Fruit fly (Drosophila melanogaster) whole organism, adult: ENCODE results near the gene bi.

Source experiments
- CG11617 ChIP-seq: fragments of 200-800 bp; sonication (Bioruptor generic); optimal IDR thresholded peaks from 2 replicates; lab custom pipeline; 2017; ENCODE audit warnings: mild to moderate bottlenecking, missing biosample characterization, missing genetic modification reagents, missing genetic modification characterization
- CG12768 ChIP-seq: fragments of 200-800 bp; sonication (Bioruptor generic); optimal IDR thresholded peaks from 2 replicates; lab custom pipeline; 2017; ENCODE audit warnings: missing biosample characterization, missing genetic modification characterization, mild to moderate bottlenecking, moderate library complexity, missing genetic modification reagents
- CG14711 ChIP-seq: fragments of 200-800 bp; sonication (Bioruptor generic); optimal IDR thresholded peaks from 2 replicates; lab custom pipeline; 2018; ENCODE audit warnings: missing biosample characterization, mild to moderate bottlenecking, missing genetic modification characterization, moderate library complexity
- CG1620 ChIP-seq: fragments of 200-800 bp; sonication (Bioruptor generic); optimal IDR thresholded peaks from 2 replicates; lab custom pipeline; 2016; ENCODE audit warnings: missing biosample characterization, missing genetic modification characterization
- CG33017 ChIP-seq: fragments of 200-800 bp; sonication (Bioruptor generic); optimal IDR thresholded peaks from 2 replicates; lab custom pipeline; 2018; ENCODE audit warnings: missing biosample characterization, mild to moderate bottlenecking, missing genetic modification characterization, moderate library complexity
- CG5204 ChIP-seq: fragments of 200-800 bp; sonication (Bioruptor generic); optimal IDR thresholded peaks from 2 replicates; lab custom pipeline; 2016; ENCODE audit warnings: missing biosample characterization, missing genetic modification characterization
- CG7045 ChIP-seq: fragments of 200-800 bp; sonication (Bioruptor generic); optimal IDR thresholded peaks from 2 replicates; lab custom pipeline; 2017; ENCODE audit warnings: missing biosample characterization, mild to moderate bottlenecking, missing genetic modification characterization
- CG7101 ChIP-seq: fragments of 200-800 bp; sonication (Bioruptor generic); optimal IDR thresholded peaks from 2 replicates; lab custom pipeline; 2018; ENCODE audit warnings: missing biosample characterization, mild to moderate bottlenecking, missing genetic modification characterization, moderate library complexity
- Clk ChIP-seq: fragments of 200-800 bp; sonication (Bioruptor generic); optimal IDR thresholded peaks from 2 replicates; lab custom pipeline; 2017; ENCODE audit warnings: missing biosample characterization, missing genetic modification characterization
- Crg-1 ChIP-seq: fragments of 200-800 bp; sonication (Bioruptor generic); optimal IDR thresholded peaks from 2 replicates; lab custom pipeline; 2016; ENCODE audit warnings: missing biosample characterization, missing genetic modification characterization
- Hr96 ChIP-seq: fragments of 200-800 bp; sonication (Bioruptor generic); optimal IDR thresholded peaks from 2 replicates; lab custom pipeline; 2016; ENCODE audit warnings: missing biosample characterization, missing genetic modification characterization
- Mnt ChIP-seq: fragments of 200-800 bp; sonication (Bioruptor generic); optimal IDR thresholded peaks from 2 replicates; lab custom pipeline; 2016; ENCODE audit warnings: missing biosample characterization, mild to moderate bottlenecking, missing genetic modification characterization
- bab1 ChIP-seq: fragments of 200-800 bp; sonication (Bioruptor generic); optimal IDR thresholded peaks from 3 replicates; lab custom pipeline; 2019; ENCODE audit warnings: missing biosample characterization, mild to moderate bottlenecking, missing genetic modification characterization, moderate library complexity
- cic ChIP-seq: fragments of 200-800 bp; sonication (Bioruptor generic); optimal IDR thresholded peaks from 2 replicates; lab custom pipeline; 2017; ENCODE audit warnings: missing biosample characterization, mild to moderate bottlenecking, missing genetic modification characterization, moderate library complexity
- cnc ChIP-seq, 2 experiments: fragments of >200 bp; optimal IDR thresholded peaks; 2 replicates each; lab custom pipeline; 2017
- kay ChIP-seq: fragments of 200-800 bp; sonication (Bioruptor generic); peaks from one replicate; lab custom pipeline; 2016; ENCODE audit warnings: missing biosample characterization, missing genetic modification characterization, borderline replicate concordance
- ovo ChIP-seq: fragments of 200-800 bp; sonication (Bioruptor generic); optimal IDR thresholded peaks from 2 replicates; lab custom pipeline; 2016; ENCODE audit warnings: missing biosample characterization, missing genetic modification characterization
- pad ChIP-seq: fragments of 200-800 bp; sonication (Bioruptor generic); optimal IDR thresholded peaks from 3 replicates; lab custom pipeline; 2017; ENCODE audit warnings: missing biosample characterization, missing genetic modification characterization, mild to moderate bottlenecking, moderate library complexity, missing genetic modification reagents
- tj ChIP-seq: fragments of 200-800 bp; sonication (Bioruptor generic); optimal IDR thresholded peaks from 3 replicates; lab custom pipeline; 2017; ENCODE audit warnings: missing biosample characterization, mild to moderate bottlenecking, missing genetic modification characterization, moderate library complexity
- toe ChIP-seq: fragments of 200-800 bp; sonication (Bioruptor generic); optimal IDR thresholded peaks from 2 replicates; lab custom pipeline; 2016; ENCODE audit warnings: missing biosample characterization, missing genetic modification characterization

Gene bi

DNA sequence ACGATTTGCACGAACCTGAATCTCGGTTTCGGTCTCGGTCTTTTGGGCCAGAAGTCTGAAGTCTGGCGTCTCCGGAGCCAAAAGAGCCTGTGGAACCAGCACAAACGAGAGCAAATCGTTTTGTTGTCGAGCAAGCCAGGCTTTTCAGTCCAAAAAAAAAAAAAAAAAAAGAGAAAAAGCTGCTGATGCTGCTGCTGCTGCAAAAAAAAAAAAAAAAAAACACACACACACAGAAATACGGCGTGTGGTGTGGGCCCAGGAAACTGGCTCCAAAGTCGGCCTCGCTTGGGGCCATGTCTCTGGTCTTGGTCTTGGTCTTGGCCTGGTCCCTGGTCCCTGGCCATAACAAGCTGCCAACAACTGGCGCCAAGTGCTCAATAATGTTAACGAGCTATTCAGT lies 36.0 kb downstream of the bi start:
- TF ChIP-seq CG12768 (GFP tag; lab: Kevin White, UChicago): no peak
- TF ChIP-seq CG7045 (GFP tag; lab: Kevin White, UChicago): no peak
- no peak for TF ChIP-seq Mnt (GFP tag; lab: Kevin White, UChicago)
- TF ChIP-seq tj (GFP tag; lab: Kevin White, UChicago): no peak
- TF ChIP-seq Hr96 (GFP tag; lab: Kevin White, UChicago): no peak
- TF ChIP-seq toe (GFP tag; lab: Kevin White, UChicago): no peak
- no peak for TF ChIP-seq CG5204
- TF ChIP-seq kay (GFP tag; lab: Kevin White, UChicago): no peak
- no peak for TF ChIP-seq CG33017 (tag; lab: Kevin White, UChicago)
- no peak for TF ChIP-seq CG7101 (tag; lab: Kevin White, UChicago)
- TF ChIP-seq cnc (optimal IDR thresholded peaks at IDR 0.05; lab: Kevin White, UChicago): no peak
- no peak for TF ChIP-seq pad (GFP tag; lab: Kevin White, UChicago)
- TF ChIP-seq Crg-1: no peak
- TF ChIP-seq bab1 (GFP tag; lab: Kevin White, UChicago): no peak
- TF ChIP-seq CG1620 (GFP tag; lab: Kevin White, UChicago): no peak
- no peak for TF ChIP-seq cic (GFP tag; lab: Kevin White, UChicago)
- TF ChIP-seq CG14711 (tag; lab: Kevin White, UChicago): no peak
- no peak for TF ChIP-seq Clk (GFP tag; lab: Kevin White, UChicago)

DNA sequence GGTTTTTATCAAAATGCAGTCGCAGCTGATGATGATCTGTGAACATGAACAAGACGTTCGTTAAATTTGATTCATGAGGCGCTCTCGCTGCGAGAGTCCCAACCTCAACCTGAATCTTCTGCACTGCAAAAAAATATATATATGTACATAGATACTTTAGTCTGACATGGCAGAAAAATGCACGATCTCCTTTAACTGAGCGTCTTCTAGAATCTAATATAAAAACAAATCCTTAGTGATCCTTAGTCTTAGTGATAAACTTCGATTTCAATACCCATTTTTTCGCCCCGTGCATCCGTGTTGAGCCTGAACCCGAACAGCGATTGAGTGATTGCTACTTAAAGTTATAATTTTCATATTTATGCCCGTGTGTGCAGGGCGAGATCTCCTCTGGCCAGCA lies 36.9 kb downstream of the bi start:
- TF ChIP-seq CG14711 (tag; lab: Kevin White, UChicago) (no peak), CG12768 (GFP tag; lab: Kevin White, UChicago) (no peak), tj (GFP tag; lab: Kevin White, UChicago) (no peak), CG5204 (no peak), kay (GFP tag; lab: Kevin White, UChicago) (no peak), cic (GFP tag; lab: Kevin White, UChicago) (no peak), CG7045 (GFP tag; lab: Kevin White, UChicago) (no peak), bab1 (GFP tag; lab: Kevin White, UChicago) (no peak), Hr96 (GFP tag; lab: Kevin White, UChicago) (no peak), CG33017 (tag; lab: Kevin White, UChicago) (no peak)

DNA sequence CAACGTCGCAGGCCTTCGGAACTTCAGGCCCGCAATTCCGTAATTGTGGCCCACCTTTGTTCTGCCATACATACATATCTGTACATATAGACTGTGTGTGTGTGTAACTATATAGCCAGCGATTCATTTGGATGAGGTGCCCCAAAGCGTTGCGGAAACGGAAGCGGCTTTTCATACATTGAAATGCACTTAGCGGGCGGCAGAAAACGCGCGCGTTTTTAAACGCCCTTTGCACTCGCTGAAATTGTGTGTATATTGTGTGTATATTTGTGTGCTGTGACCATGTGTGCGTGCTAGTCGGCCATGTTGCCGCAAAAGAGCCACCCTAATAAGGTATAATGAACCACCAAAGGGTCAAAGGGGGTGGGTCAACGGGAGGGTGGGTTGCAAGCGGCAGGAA lies 40.3 kb downstream of the bi start:
- no peak for TF ChIP-seq ovo (GFP tag; lab: Kevin White, UChicago)
- no peak for TF ChIP-seq CG5204
- TF ChIP-seq CG33017 (tag; lab: Kevin White, UChicago): no peak
- TF ChIP-seq tj (GFP tag; lab: Kevin White, UChicago): no peak
- no peak for TF ChIP-seq Crg-1
- TF ChIP-seq toe (GFP tag; lab: Kevin White, UChicago): no peak
- no peak for TF ChIP-seq pad (GFP tag; lab: Kevin White, UChicago)
- TF ChIP-seq CG14711 (tag; lab: Kevin White, UChicago): no peak
- TF ChIP-seq Hr96 (GFP tag; lab: Kevin White, UChicago): no peak
- TF ChIP-seq cic (GFP tag; lab: Kevin White, UChicago): no peak
- TF ChIP-seq CG12768 (GFP tag; lab: Kevin White, UChicago): no peak
- TF ChIP-seq CG11617 (GFP tag; lab: Kevin White, UChicago): no peak
- no peak for TF ChIP-seq Clk (GFP tag; lab: Kevin White, UChicago)
- TF ChIP-seq Mnt (GFP tag; lab: Kevin White, UChicago): no peak
- no peak for TF ChIP-seq cnc (optimal IDR thresholded peaks at IDR 0.05; lab: Kevin White, UChicago)
- no peak for TF ChIP-seq bab1 (GFP tag; lab: Kevin White, UChicago)
- no peak for TF ChIP-seq CG7045 (GFP tag; lab: Kevin White, UChicago)
- no peak for TF ChIP-seq kay (GFP tag; lab: Kevin White, UChicago)

DNA sequence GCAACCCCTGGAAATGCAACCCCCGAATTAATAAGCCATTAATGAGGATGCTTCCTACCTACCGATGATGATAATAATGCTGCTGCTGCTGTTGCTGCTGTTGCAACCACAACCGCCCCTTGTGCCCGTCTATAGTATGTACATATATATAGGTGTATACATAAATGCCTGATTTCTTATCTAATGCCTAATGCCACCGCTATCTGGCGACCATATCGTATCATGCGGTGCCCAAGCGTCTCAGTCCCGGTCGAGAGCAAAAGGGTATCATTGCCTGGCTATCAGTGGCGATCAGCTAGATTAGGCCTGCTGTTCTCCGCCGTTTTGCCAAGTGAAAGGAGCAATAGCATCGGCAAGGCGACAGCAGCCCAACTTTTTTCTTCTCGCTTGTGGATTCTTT lies 42.0 kb downstream of the bi start:
- TF ChIP-seq cnc (optimal IDR thresholded peaks at IDR 0.05; lab: Kevin White, UChicago): no peak
- TF ChIP-seq Mnt (GFP tag; lab: Kevin White, UChicago): no peak
- TF ChIP-seq Crg-1: no peak
- TF ChIP-seq CG1620 (GFP tag; lab: Kevin White, UChicago): no peak
- no peak for TF ChIP-seq CG7045 (GFP tag; lab: Kevin White, UChicago)
- no peak for TF ChIP-seq Hr96 (GFP tag; lab: Kevin White, UChicago)
- no peak for TF ChIP-seq CG5204
- no peak for TF ChIP-seq ovo (GFP tag; lab: Kevin White, UChicago)
- TF ChIP-seq Clk (GFP tag; lab: Kevin White, UChicago): no peak
- no peak for TF ChIP-seq tj (GFP tag; lab: Kevin White, UChicago)
- no peak for TF ChIP-seq CG12768 (GFP tag; lab: Kevin White, UChicago)
- no peak for TF ChIP-seq CG14711 (tag; lab: Kevin White, UChicago)
- no peak for TF ChIP-seq cic (GFP tag; lab: Kevin White, UChicago)
- no peak for TF ChIP-seq kay (GFP tag; lab: Kevin White, UChicago)
- no peak for TF ChIP-seq bab1 (GFP tag; lab: Kevin White, UChicago)
- TF ChIP-seq CG11617 (GFP tag; lab: Kevin White, UChicago): no peak
- TF ChIP-seq CG7101 (tag; lab: Kevin White, UChicago): no peak
- no peak for TF ChIP-seq CG33017 (tag; lab: Kevin White, UChicago)

DNA sequence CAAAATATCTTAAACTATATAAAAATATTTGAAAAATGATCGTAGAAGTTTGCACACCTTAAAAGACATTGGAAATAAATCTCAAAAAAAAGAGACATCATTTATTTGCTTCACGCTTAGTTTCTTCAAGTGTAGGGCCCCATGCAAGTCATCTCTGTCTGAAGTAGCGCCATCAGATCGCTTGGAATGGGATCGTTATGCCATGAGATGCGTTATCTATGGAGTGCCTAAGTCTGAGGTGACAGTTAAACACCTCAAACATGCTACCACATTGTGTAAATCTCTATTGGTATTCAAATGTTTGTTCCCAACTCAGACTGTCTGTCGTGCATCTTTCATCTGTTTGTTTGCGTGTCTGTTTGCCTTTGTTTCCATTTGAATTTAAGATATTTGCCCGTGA lies 45.1 kb downstream of the bi start:
- TF ChIP-seq ovo (GFP tag; lab: Kevin White, UChicago) (no peak), CG1620 (GFP tag; lab: Kevin White, UChicago) (no peak)

DNA sequence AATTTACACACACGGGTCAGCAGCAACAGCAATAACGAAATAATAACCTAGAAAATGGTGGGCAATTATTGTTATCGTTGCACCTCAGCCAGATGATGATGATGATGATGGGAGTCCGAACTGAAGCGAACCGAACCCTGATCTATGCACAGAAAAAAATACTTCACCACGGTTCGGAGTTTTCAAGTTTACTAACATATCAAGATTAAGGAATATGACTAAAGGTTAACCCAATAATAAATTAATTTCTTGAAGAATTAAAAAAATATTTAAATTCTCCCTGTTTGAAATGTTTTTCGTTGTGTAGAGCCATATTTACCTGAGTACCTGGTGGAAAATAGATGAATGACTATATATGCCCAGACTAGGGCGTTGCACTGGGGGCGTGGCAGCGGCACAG lies 47.0 kb downstream of the bi start:
- TF ChIP-seq CG1620 (GFP tag; lab: Kevin White, UChicago) (no peak), CG5204 (no peak), Clk (GFP tag; lab: Kevin White, UChicago) (no peak), tj (GFP tag; lab: Kevin White, UChicago) (no peak), kay (GFP tag; lab: Kevin White, UChicago) (no peak), cic (GFP tag; lab: Kevin White, UChicago) (no peak), pad (GFP tag; lab: Kevin White, UChicago) (no peak), CG7101 (tag; lab: Kevin White, UChicago) (no peak), ovo (GFP tag; lab: Kevin White, UChicago) (no peak), CG14711 (tag; lab: Kevin White, UChicago) (no peak), Crg-1 (no peak), CG12768 (GFP tag; lab: Kevin White, UChicago) (no peak), Hr96 (GFP tag; lab: Kevin White, UChicago) (no peak), Mnt (GFP tag; lab: Kevin White, UChicago) (no peak), cnc (optimal IDR thresholded peaks at IDR 0.05; lab: Kevin White, UChicago) (no peak)
